Fruit fly (Drosophila melanogaster): Measurements from ENCODE around the gene CG9737.

DNA sequence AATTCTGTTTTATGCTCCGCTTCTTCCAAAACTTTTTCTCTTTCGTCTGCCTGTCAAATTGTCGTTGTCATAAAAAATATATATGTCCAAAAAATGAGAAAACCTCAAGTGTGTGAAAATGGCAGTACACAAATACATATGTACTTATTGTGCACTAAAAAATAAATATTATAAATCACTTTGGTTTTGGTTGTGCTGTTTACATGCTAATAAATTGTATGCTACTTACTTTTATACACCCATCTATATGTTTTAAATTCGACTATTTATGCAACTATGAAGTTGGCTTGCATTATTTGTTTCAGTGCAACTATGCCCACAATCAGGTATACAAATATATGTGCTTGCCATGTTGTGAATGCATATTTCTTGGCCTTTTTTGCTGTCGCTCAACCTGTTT lies 14.5 kb upstream of the CG9737 start:
- TF ChIP-seq CG8119 (GFP tag; IDR thresholded peaks at IDR 0.05) = peak; percentile 63; the same call in 2 of the 3 replicates
- TF ChIP-seq cyc (GFP tag; optimal IDR thresholded peaks at IDR 0.05) = peak; percentile 62

All from whole organism, prepupa.